Worm (Caenorhabditis elegans): Measurements from ENCODE around the gene kin-9.

DNA sequence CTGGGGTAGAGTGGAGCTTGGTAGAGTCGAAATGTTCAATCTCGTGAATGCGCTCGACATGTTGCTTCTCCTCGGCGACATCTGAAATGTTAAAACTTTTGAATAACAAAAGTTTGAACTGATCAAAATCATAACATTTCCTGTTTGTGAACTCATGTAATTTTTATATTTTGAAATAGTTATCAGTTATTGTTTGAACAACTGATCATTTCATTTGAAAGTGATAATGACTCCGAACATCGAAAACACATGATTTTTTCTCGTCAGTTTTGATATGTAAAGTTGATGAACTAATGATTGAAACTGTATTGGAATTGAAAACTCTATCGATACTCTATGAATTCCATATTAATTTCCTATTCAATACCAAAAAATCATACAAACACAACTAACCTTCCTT is 9.3 kb upstream of the kin-9 start:
- TF ChIP-seq unc-55 (GFP tag; optimal IDR thresholded peaks at IDR 0.05) (no peak), ztf-4 (tag; optimal IDR thresholded peaks at IDR 0.05) (no peak), nhr-77 (tag; optimal IDR thresholded peaks at IDR 0.05) (no peak), ztf-11 (tag; optimal IDR thresholded peaks at IDR 0.05) (no peak), lin-39 (tag; optimal IDR thresholded peaks at IDR 0.05) (no peak), aly-2 (tag; optimal IDR thresholded peaks at IDR 0.05) (no peak), nhr-11 (tag; optimal IDR thresholded peaks at IDR 0.05) (no peak), unc-39 (tag; optimal IDR thresholded peaks at IDR 0.05) (no peak), ceh-82 (tag; optimal IDR thresholded peaks at IDR 0.05) (no peak), zag-1 (tag; optimal IDR thresholded peaks at IDR 0.05) (no peak), lsy-2 (tag; optimal IDR thresholded peaks at IDR 0.05) (no peak)

Data from whole organism, L2 larva.